Fruit fly (Drosophila melanogaster) whole organism, embryonic: Measurements from ENCODE around the gene Spt7.

Experiments
- Aef1 ChIP-seq: fragments of 200-800 bp; sonication (Bioruptor generic); IDR thresholded peaks from 3 replicates; pipeline ENCODE4 v1.3.6; 2022; ENCODE audit warnings: missing biosample characterization, missing genetic modification characterization
- Awh ChIP-seq: fragments of 200-800 bp; sonication (Bioruptor generic); IDR thresholded peaks from 2 replicates; pipeline ENCODE4, ENCODE4 v1.3.6; 2022; ENCODE audit warnings: missing biosample characterization, missing genetic modification characterization
- Blimp-1 ChIP-seq: fragments of 200-800 bp; sonication (Bioruptor generic); optimal IDR thresholded peaks from 3 replicates; lab custom pipeline; 2018; ENCODE audit warnings: missing biosample characterization, missing genetic modification characterization, mild to moderate bottlenecking, moderate library complexity, missing genetic modification reagents
- CG10979 ChIP-seq: fragments of 200-800 bp; sonication (Bioruptor generic); optimal IDR thresholded peaks from 2 replicates; lab custom pipeline; 2018; ENCODE audit warnings: missing biosample characterization, mild to moderate bottlenecking, missing genetic modification characterization, moderate library complexity
- CG12391 ChIP-seq: fragments of 200-800 bp; sonication (Bioruptor generic); optimal IDR thresholded peaks from 3 replicates; lab custom pipeline; 2018; ENCODE audit warnings: missing biosample characterization, mild to moderate bottlenecking, missing genetic modification characterization, moderate library complexity
- CG12769 ChIP-seq: fragments of 200-800 bp; sonication (Bioruptor generic); optimal IDR thresholded peaks from 2 replicates; lab custom pipeline; 2019; ENCODE audit warnings: missing biosample characterization, mild to moderate bottlenecking, missing genetic modification characterization, moderate library complexity
- CG13123 ChIP-seq: fragments of 200-800 bp; sonication (Bioruptor generic); optimal IDR thresholded peaks from 2 replicates; lab custom pipeline; 2016; ENCODE audit warnings: missing biosample characterization, missing genetic modification characterization
- CG15479 ChIP-seq: fragments of 200-800 bp; sonication (Bioruptor generic); optimal IDR thresholded peaks from 3 replicates; lab custom pipeline; 2019; ENCODE audit warnings: missing biosample characterization, mild to moderate bottlenecking, missing genetic modification characterization, moderate library complexity
- CG1603 ChIP-seq: fragments of 200-800 bp; sonication (Bioruptor generic); optimal IDR thresholded peaks from 2 replicates; lab custom pipeline; 2019; ENCODE audit warnings: missing biosample characterization, mild to moderate bottlenecking, missing genetic modification characterization, moderate library complexity
- CG17385 ChIP-seq: fragments of 200-800 bp; sonication (Bioruptor generic); optimal IDR thresholded peaks from 3 replicates; lab custom pipeline; 2018; ENCODE audit warnings: missing biosample characterization, mild to moderate bottlenecking, missing genetic modification characterization
- CG18476 ChIP-seq: fragments of 200-800 bp; sonication (Bioruptor generic); optimal IDR thresholded peaks from 2 replicates; lab custom pipeline; 2016; ENCODE audit warnings: missing biosample characterization, mild to moderate bottlenecking, missing genetic modification characterization
- CG2199 ChIP-seq: fragments of 200-800 bp; sonication (Bioruptor generic); IDR thresholded peaks from 3 replicates; pipeline ENCODE4 v1.3.6; 2022; ENCODE audit warnings: missing biosample characterization, missing genetic modification characterization
- CG2678 ChIP-seq: fragments of 200-800 bp; sonication (Bioruptor generic); optimal IDR thresholded peaks from 3 replicates; lab custom pipeline; 2019; ENCODE audit warnings: missing biosample characterization, mild to moderate bottlenecking, missing genetic modification characterization, moderate library complexity
- CG31365 ChIP-seq: fragments of 200-800 bp; sonication (Bioruptor generic); optimal IDR thresholded peaks from 2 replicates; lab custom pipeline; 2018; ENCODE audit warnings: missing biosample characterization, mild to moderate bottlenecking, missing genetic modification characterization
- CG4707 ChIP-seq: fragments of 200-800 bp; sonication (Bioruptor generic); optimal IDR thresholded peaks from 2 replicates; lab custom pipeline; 2018; ENCODE audit warnings: missing biosample characterization, mild to moderate bottlenecking, missing genetic modification characterization, moderate library complexity
- CG7786 ChIP-seq: fragments of 200-800 bp; sonication (Bioruptor generic); optimal IDR thresholded peaks from 2 replicates; lab custom pipeline; 2016; ENCODE audit warnings: missing biosample characterization, missing genetic modification characterization
- Ets65A ChIP-seq: fragments of 200-800 bp; sonication (Bioruptor generic); peaks from one replicate; lab custom pipeline; 2016; ENCODE audit warnings: missing biosample characterization, missing genetic modification characterization
- Hr78 ChIP-seq, 2 experiments: fragments of 200-800 bp in 1 of 2; fragments of >200 bp in 1 of 2; sonication (Bioruptor generic) in 1 of 2; optimal IDR thresholded peaks; 2 replicates each; lab custom pipeline; 2017 to 2019; ENCODE audit warnings: missing biosample characterization in 2 of 2, missing genetic modification characterization in 2 of 2, mild to moderate bottlenecking in 1 of 2, moderate library complexity in 1 of 2
- Jarid2 ChIP-seq: fragments of 200-800 bp; sonication (Bioruptor generic); optimal IDR thresholded peaks from 3 replicates; lab custom pipeline; 2017; ENCODE audit warnings: mild to moderate bottlenecking, missing biosample characterization, missing genetic modification reagents, missing genetic modification characterization
- Med ChIP-seq: fragments of 200-800 bp; sonication (Bioruptor generic); peaks from one replicate; lab custom pipeline; 2016; ENCODE audit warnings: missing biosample characterization, missing genetic modification characterization, mild to moderate bottlenecking, inconsistent platforms, moderate library complexity
- bsh ChIP-seq, 2 experiments: fragments of 200-800 bp; sonication (Bioruptor generic); optimal IDR thresholded peaks; 2 replicates each; lab custom pipeline; 2017 to 2018; ENCODE audit warnings: mild to moderate bottlenecking in 2 of 2, missing biosample characterization in 2 of 2, missing genetic modification characterization in 2 of 2, moderate library complexity in 1 of 2
- chinmo ChIP-seq: fragments of 200-800 bp; sonication (Bioruptor generic); IDR thresholded peaks from 4 replicates; pipeline ENCODE4 v1.3.6; 2022; ENCODE audit warnings: missing biosample characterization, missing genetic modification characterization; ENCODE audit not compliant: partially characterized antibody
- crol ChIP-seq: fragments of 200-800 bp; sonication (Bioruptor generic); IDR thresholded peaks from 2 replicates; pipeline ENCODE4 v1.3.6; 2022; ENCODE audit warnings: missing biosample characterization, missing genetic modification characterization
- dimm ChIP-seq: fragments of 200-800 bp; sonication (Bioruptor generic); IDR thresholded peaks from 2 replicates; pipeline ENCODE4 v1.3.6; 2022; ENCODE audit warnings: missing biosample characterization, missing genetic modification characterization
- gem ChIP-seq: fragments of 200-800 bp; sonication (Bioruptor generic); optimal IDR thresholded peaks from 2 replicates; lab custom pipeline; 2019; ENCODE audit warnings: missing biosample characterization, mild to moderate bottlenecking, missing genetic modification characterization, moderate library complexity
- grau ChIP-seq: fragments of 200-800 bp; optimal IDR thresholded peaks from 3 replicates; lab custom pipeline; 2019; ENCODE audit warnings: missing biosample characterization, mild to moderate bottlenecking, missing genetic modification characterization, moderate library complexity
- inv ChIP-seq: fragments of 200-800 bp; sonication (Bioruptor generic); IDR thresholded peaks from 2 replicates; pipeline ENCODE4 v1.3.6; 2022; ENCODE audit warnings: missing biosample characterization, missing genetic modification characterization; ENCODE audit not compliant: partially characterized antibody
- kni ChIP-seq: fragments of 200-800 bp; sonication (Bioruptor generic); optimal IDR thresholded peaks from 3 replicates; lab custom pipeline; 2017; ENCODE audit warnings: mild to moderate bottlenecking, missing biosample characterization, missing genetic modification reagents, missing genetic modification characterization
- lola ChIP-seq, 3 experiments: fragments of >200 bp in 2 of 3; fragments of 200-800 bp in 1 of 3; sonication (Bioruptor generic) in 1 of 3; optimal IDR thresholded peaks; 2 replicates each; lab custom pipeline; 2017 to 2019; ENCODE audit warnings: missing biosample characterization in 3 of 3, missing genetic modification characterization in 3 of 3, mild to moderate bottlenecking in 1 of 3, moderate library complexity in 1 of 3
- pita ChIP-seq: fragments of 200-800 bp; sonication (Bioruptor generic); optimal IDR thresholded peaks from 2 replicates; lab custom pipeline; 2017; ENCODE audit warnings: missing biosample characterization, mild to moderate bottlenecking, missing genetic modification characterization
- pros ChIP-seq: fragments of 200-800 bp; sonication (Bioruptor generic); optimal IDR thresholded peaks from 3 replicates; lab custom pipeline; 2019; ENCODE audit warnings: missing biosample characterization, mild to moderate bottlenecking, missing genetic modification characterization, moderate library complexity
- psq ChIP-seq: fragments of 200-800 bp; sonication (Bioruptor generic); optimal IDR thresholded peaks from 2 replicates; lab custom pipeline; 2017; ENCODE audit warnings: missing biosample characterization, missing genetic modification characterization
- sd ChIP-seq: fragments of 200-800 bp; sonication (Bioruptor generic); optimal IDR thresholded peaks from 3 replicates; lab custom pipeline; 2018; ENCODE audit warnings: missing biosample characterization, mild to moderate bottlenecking, missing genetic modification characterization, moderate library complexity
- sens ChIP-seq: fragments of 200-800 bp; sonication (Bioruptor generic); peaks from one replicate; lab custom pipeline; 2016; ENCODE audit warnings: missing biosample characterization, missing genetic modification characterization
- tio ChIP-seq: fragments of 200-800 bp; sonication (Bioruptor generic); optimal IDR thresholded peaks from 2 replicates; lab custom pipeline; 2017; ENCODE audit warnings: missing biosample characterization, missing genetic modification characterization, inconsistent platforms
- z ChIP-seq: fragments of 200-800 bp; sonication (Bioruptor generic); IDR thresholded peaks from 3 replicates; pipeline ENCODE4 v1.3.6; 2022; ENCODE audit warnings: missing biosample characterization, missing genetic modification characterization
- zen ChIP-seq: fragments of 200-800 bp; sonication (Bioruptor generic); optimal IDR thresholded peaks from 3 replicates; lab custom pipeline; 2018; ENCODE audit warnings: missing biosample characterization, mild to moderate bottlenecking, missing genetic modification characterization, moderate library complexity

Spt7 gene

DNA sequence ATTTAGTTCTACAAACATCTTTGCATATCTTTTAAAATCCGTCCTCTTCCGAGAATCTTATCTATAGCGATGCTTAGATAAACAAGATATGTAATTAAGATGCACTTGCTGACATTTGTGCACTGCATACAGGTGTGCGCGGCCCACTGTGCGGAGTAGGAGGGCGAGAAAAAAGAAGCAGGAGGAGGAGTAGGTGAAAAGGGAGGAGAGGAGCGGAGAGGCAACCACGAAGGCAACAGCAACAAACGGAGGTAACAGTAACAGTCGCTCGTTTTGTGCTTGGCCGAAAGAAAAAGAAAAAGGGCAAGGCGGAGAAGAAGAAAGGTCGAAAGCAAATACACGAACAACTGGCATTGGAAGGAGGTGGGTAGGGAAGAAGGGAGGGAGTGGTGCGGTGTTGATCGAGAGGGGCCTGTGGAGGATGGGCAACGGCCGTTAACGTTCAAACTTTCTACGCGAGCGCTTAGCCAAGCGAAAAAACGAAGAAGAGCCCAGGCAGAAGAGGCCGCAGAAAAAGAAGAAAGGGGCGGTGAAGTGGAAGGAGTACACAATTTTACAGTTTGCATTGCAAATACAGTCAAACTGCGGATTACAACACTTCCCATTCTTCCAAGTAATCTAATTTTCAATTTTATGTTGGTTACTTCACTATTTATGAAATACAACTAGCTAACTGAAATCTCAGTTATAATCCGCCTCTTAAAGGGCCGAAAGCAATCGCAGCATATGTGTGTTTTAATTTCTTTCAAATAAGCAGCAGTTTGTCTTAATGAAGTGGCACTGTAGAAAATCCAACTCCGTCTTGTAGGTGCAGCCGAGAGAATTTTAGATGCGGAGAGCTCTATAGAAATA lies 17.9 kb upstream of the Spt7 start:
- TF ChIP-seq Blimp-1 (GFP tag; lab: Kevin White, UChicago) (peak; percentile 5), sd (tag; lab: Kevin White, UChicago) (peak; percentile 33), CG17385 (GFP tag; lab: Kevin White, UChicago) (peak; percentile 9), grau (tag; lab: Kevin White, UChicago) (peak; percentile 84), CG7786 (GFP tag; lab: Kevin White, UChicago) (no peak), bsh (GFP tag; optimal IDR thresholded peaks at IDR 0.05; lab: Kevin White, UChicago) (peak in 1 of 2 experiments; percentile 18), Hr78 (GFP tag; optimal IDR thresholded peaks at IDR 0.05; lab: Kevin White, UChicago) (peak in 1 of 2 experiments; percentile 24), crol (GFP tag; lab: Robert Waterston, UW) (peak; percentile 92), lola (GFP tag; optimal IDR thresholded peaks at IDR 0.05; lab: Kevin White, UChicago) (no peak), chinmo (GFP tag; lab: Robert Waterston, UW) (0 out of 4 replicates have a peak, but pooled peaks have one; percentile 24), z (GFP tag; lab: Robert Waterston, UW) (0 out of 3 replicates have a peak, but pooled peaks have one; percentile 11), pros (peak; percentile 93), CG31365 (tag; lab: Kevin White, UChicago) (no peak), CG15479 (GFP tag; lab: Kevin White, UChicago) (peak; percentile 55), psq (GFP tag; lab: Kevin White, UChicago) (peak; percentile 83), kni (GFP tag; lab: Kevin White, UChicago) (peak; percentile 75), Jarid2 (GFP tag; lab: Kevin White, UChicago) (no peak), tio (GFP tag; lab: Kevin White, UChicago) (peak; percentile 3), gem (tag; lab: Kevin White, UChicago) (peak; percentile 22), Med (GFP tag; lab: Kevin White, UChicago) (peak; percentile 71), CG12391 (tag; lab: Kevin White, UChicago) (no peak), CG13123 (GFP tag; lab: Kevin White, UChicago) (no peak), pita (GFP tag; lab: Kevin White, UChicago) (no peak), CG18476 (GFP tag; lab: Kevin White, UChicago) (no peak), dimm (GFP tag; lab: Robert Waterston, UW) (no peak), Ets65A (GFP tag; lab: Kevin White, UChicago) (peak; percentile 73), CG2678 (tag; lab: Kevin White, UChicago) (peak; percentile 7), zen (tag; lab: Kevin White, UChicago) (peak; percentile 36), CG12769 (tag; lab: Kevin White, UChicago) (no peak), CG4707 (GFP tag; lab: Kevin White, UChicago) (peak; percentile 96), sens (peak; percentile 82), Awh (0 out of 2 replicates have a peak, but pooled peaks have one; percentile 7), inv (GFP tag; lab: Robert Waterston, UW) (no peak), CG1603 (tag; lab: Kevin White, UChicago) (peak; percentile 15), Aef1 (no peak), CG2199 (GFP tag; lab: Robert Waterston, UW) (0 out of 3 replicates have a peak, but pooled peaks have one; percentile 31), CG10979 (peak; percentile 11)
